Fruit fly (Drosophila melanogaster) whole organism, prepupa: Measurements from ENCODE around the gene MRP.
A peak's percentile ranks its signal among the peaks of the same experiment; 100 is the strongest.

Experiments used
- CG1621 ChIP-seq: fragments of 200-800 bp; sonication (Bioruptor generic); optimal IDR thresholded peaks from 3 replicates; lab custom pipeline; 2018; ENCODE audit warnings: missing biosample characterization, mild to moderate bottlenecking, missing genetic modification characterization
- CG31627 ChIP-seq: fragments of 200-800 bp; sonication (Bioruptor generic); optimal IDR thresholded peaks from 3 replicates; lab custom pipeline; 2016; ENCODE audit warnings: missing biosample characterization, missing genetic modification characterization
- CG32006 ChIP-seq: fragments of 200-800 bp; sonication (Bioruptor generic); optimal IDR thresholded peaks from 3 replicates; lab custom pipeline; 2017; ENCODE audit warnings: missing biosample characterization, mild to moderate bottlenecking, missing genetic modification characterization
- CG34406 ChIP-seq: fragments of 200-800 bp; sonication (Bioruptor generic); optimal IDR thresholded peaks from 3 replicates; lab custom pipeline; 2016; ENCODE audit warnings: missing biosample characterization, missing genetic modification characterization
- CG3919 ChIP-seq: fragments of 200-800 bp; sonication (Bioruptor generic); optimal IDR thresholded peaks from 3 replicates; lab custom pipeline; 2016; ENCODE audit warnings: missing biosample characterization, missing genetic modification characterization
- CG4318 ChIP-seq: fragments of 200-800 bp; sonication (Bioruptor generic); optimal IDR thresholded peaks from 3 replicates; lab custom pipeline; 2017; ENCODE audit warnings: missing biosample characterization, mild to moderate bottlenecking, missing genetic modification characterization
- CG6163 ChIP-seq: fragments of 200-800 bp; sonication (Bioruptor generic); IDR thresholded peaks from 3 replicates; pipeline ENCODE4 v1.3.6; 2022; ENCODE audit warnings: missing biosample characterization, missing genetic modification characterization
- CG6854 ChIP-seq: fragments of 200-800 bp; sonication (Bioruptor generic); optimal IDR thresholded peaks from 2 replicates; lab custom pipeline; 2017; ENCODE audit warnings: missing biosample characterization, mild to moderate bottlenecking, missing genetic modification characterization
- CG7368 ChIP-seq: fragments of 200-800 bp; sonication (Bioruptor generic); optimal IDR thresholded peaks from 3 replicates; lab custom pipeline; 2016; ENCODE audit warnings: missing biosample characterization, missing genetic modification characterization
- CG8319 ChIP-seq: fragments of 200-800 bp; sonication (Bioruptor generic); optimal IDR thresholded peaks from 3 replicates; lab custom pipeline; 2016; ENCODE audit warnings: missing biosample characterization, missing genetic modification characterization
- CG8632 ChIP-seq: fragments of 200-800 bp; sonication (Bioruptor generic); optimal IDR thresholded peaks from 3 replicates; lab custom pipeline; 2016; ENCODE audit warnings: missing biosample characterization, missing genetic modification characterization
- Eip78C ChIP-seq: fragments of 200-800 bp; sonication (Bioruptor generic); peaks from one replicate; lab custom pipeline; 2016; ENCODE audit warnings: missing biosample characterization, missing genetic modification characterization
- Eip93F ChIP-seq: fragments of 200-800 bp; sonication (Bioruptor generic); optimal IDR thresholded peaks from 2 replicates; lab custom pipeline; 2016; ENCODE audit warnings: missing biosample characterization, mild to moderate bottlenecking, missing genetic modification characterization
- Ets21C ChIP-seq: fragments of 200-800 bp; sonication (Bioruptor generic); optimal IDR thresholded peaks from 3 replicates; lab custom pipeline; 2016; ENCODE audit warnings: missing biosample characterization, missing genetic modification characterization
- Ets96B ChIP-seq: fragments of 200-800 bp; optimal IDR thresholded peaks from 2 replicates; lab custom pipeline; 2019; ENCODE audit warnings: missing biosample characterization, mild to moderate bottlenecking, missing genetic modification characterization, moderate library complexity
- Gug ChIP-seq: fragments of 200-800 bp; sonication (Bioruptor generic); IDR thresholded peaks from 2 replicates; pipeline ENCODE4 v1.3.6; 2022; ENCODE audit warnings: missing biosample characterization, missing genetic modification characterization
- Hr39 ChIP-seq: fragments of 200-800 bp; sonication (Bioruptor generic); optimal IDR thresholded peaks from 2 replicates; lab custom pipeline; 2016; ENCODE audit warnings: missing biosample characterization, missing genetic modification characterization
- Hr4 ChIP-seq: fragments of 200-800 bp; sonication (Bioruptor generic); optimal IDR thresholded peaks from 3 replicates; lab custom pipeline; 2016; ENCODE audit warnings: missing biosample characterization, missing genetic modification characterization
- Met ChIP-seq: fragments of 200-800 bp; sonication (Bioruptor generic); optimal IDR thresholded peaks from 3 replicates; lab custom pipeline; 2016; ENCODE audit warnings: missing biosample characterization, missing genetic modification characterization
- OdsH ChIP-seq: fragments of 200-800 bp; sonication (Bioruptor generic); optimal IDR thresholded peaks from 3 replicates; lab custom pipeline; 2016; ENCODE audit warnings: missing biosample characterization, missing genetic modification characterization
- Sox102F ChIP-seq: fragments of 200-800 bp; sonication (Bioruptor generic); optimal IDR thresholded peaks from 2 replicates; lab custom pipeline; 2016; ENCODE audit warnings: missing biosample characterization, mild to moderate bottlenecking, missing genetic modification characterization
- Sox14 ChIP-seq: fragments of 200-800 bp; sonication (Bioruptor generic); optimal IDR thresholded peaks from 3 replicates; lab custom pipeline; 2016; ENCODE audit warnings: missing biosample characterization, missing genetic modification characterization
- Sox15 ChIP-seq: fragments of 200-800 bp; sonication (Bioruptor generic); optimal IDR thresholded peaks from 3 replicates; lab custom pipeline; 2016; ENCODE audit warnings: missing biosample characterization, missing genetic modification characterization
- achi ChIP-seq: fragments of 200-800 bp; sonication (Bioruptor generic); optimal IDR thresholded peaks from 3 replicates; lab custom pipeline; 2016; ENCODE audit warnings: missing biosample characterization, missing genetic modification characterization
- acj6 ChIP-seq: fragments of 200-800 bp; sonication (Bioruptor generic); optimal IDR thresholded peaks from 3 replicates; lab custom pipeline; 2016; ENCODE audit warnings: missing biosample characterization, missing genetic modification characterization
- dac ChIP-seq: fragments of 200-800 bp; sonication (Bioruptor generic); optimal IDR thresholded peaks from 2 replicates; lab custom pipeline; 2017; ENCODE audit warnings: missing biosample characterization, mild to moderate bottlenecking, missing genetic modification characterization
- esn ChIP-seq: fragments of 200-800 bp; sonication (Bioruptor generic); optimal IDR thresholded peaks from 2 replicates; lab custom pipeline; 2016; ENCODE audit warnings: missing biosample characterization, mild to moderate bottlenecking, missing genetic modification characterization, moderate library complexity
- fkh ChIP-seq: fragments of 200-800 bp; sonication (Bioruptor generic); optimal IDR thresholded peaks from 3 replicates; lab custom pipeline; 2017; ENCODE audit warnings: missing biosample characterization, mild to moderate bottlenecking, missing genetic modification characterization, moderate library complexity
- lz ChIP-seq: fragments of 200-800 bp; sonication (Bioruptor generic); optimal IDR thresholded peaks from 3 replicates; lab custom pipeline; 2016; ENCODE audit warnings: missing biosample characterization, missing genetic modification characterization
- net ChIP-seq: fragments of 200-800 bp; sonication (Bioruptor generic); optimal IDR thresholded peaks from 3 replicates; lab custom pipeline; 2016; ENCODE audit warnings: missing biosample characterization, missing genetic modification characterization
- pdm3 ChIP-seq: fragments of 200-800 bp; sonication (Bioruptor generic); optimal IDR thresholded peaks from 3 replicates; lab custom pipeline; 2016; ENCODE audit warnings: missing biosample characterization, missing genetic modification characterization
- ss ChIP-seq, 2 experiments: fragments of 200-800 bp; sonication (Bioruptor generic); optimal IDR thresholded peaks; 2 replicates in 1 of 2; 3 replicates in 1 of 2; lab custom pipeline; 2017 to 2018; ENCODE audit warnings: mild to moderate bottlenecking in 2 of 2, missing biosample characterization in 2 of 2, missing genetic modification characterization in 2 of 2, moderate library complexity in 1 of 2
- svp ChIP-seq: fragments of 200-800 bp; sonication (Bioruptor generic); peaks from one replicate; lab custom pipeline; 2016; ENCODE audit warnings: missing biosample characterization, missing genetic modification characterization
- topi ChIP-seq: fragments of 200-800 bp; sonication (Bioruptor generic); optimal IDR thresholded peaks from 3 replicates; lab custom pipeline; 2016; ENCODE audit warnings: missing biosample characterization, missing genetic modification characterization

MRP gene

DNA sequence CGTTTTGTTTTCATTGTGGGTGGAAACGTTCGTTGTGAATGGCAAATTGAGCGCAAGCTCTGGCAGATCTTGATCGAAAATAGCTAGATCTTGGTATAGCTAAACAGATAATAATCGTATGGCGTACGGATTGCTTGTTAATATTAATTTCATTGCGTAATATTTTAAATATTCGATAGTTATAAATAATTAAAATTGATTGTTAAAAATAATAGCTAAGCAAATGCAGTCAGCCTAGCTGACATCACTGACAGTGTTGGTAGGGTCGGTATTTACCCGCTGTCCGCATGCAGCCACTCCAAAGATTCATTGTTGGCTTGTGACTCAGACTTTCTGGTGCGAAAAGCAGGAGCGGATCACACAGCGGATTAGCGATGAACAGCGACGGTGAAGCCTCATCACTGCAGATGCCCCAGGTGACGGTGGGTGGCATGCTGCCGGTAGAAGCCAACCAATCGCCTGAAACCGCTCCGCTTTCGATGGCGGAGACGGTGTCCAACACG lies 14.4 kb upstream of the MRP start, which contains the start of the genes CG5776 and spict (continued):
- TF ChIP-seq CG4318 (GFP tag; lab: Kevin White, UChicago) (no peak), CG8632 (peak; percentile 20), Sox14 (GFP tag; lab: Kevin White, UChicago) (peak; percentile 70), Ets21C (peak; percentile 50), Hr4 (GFP tag; lab: Kevin White, UChicago) (peak; percentile 74), topi (GFP tag; lab: Kevin White, UChicago) (peak; percentile 61), fkh (GFP tag; lab: Kevin White, UChicago) (peak; percentile 49), Sox15 (GFP tag; lab: Kevin White, UChicago) (no peak)

DNA sequence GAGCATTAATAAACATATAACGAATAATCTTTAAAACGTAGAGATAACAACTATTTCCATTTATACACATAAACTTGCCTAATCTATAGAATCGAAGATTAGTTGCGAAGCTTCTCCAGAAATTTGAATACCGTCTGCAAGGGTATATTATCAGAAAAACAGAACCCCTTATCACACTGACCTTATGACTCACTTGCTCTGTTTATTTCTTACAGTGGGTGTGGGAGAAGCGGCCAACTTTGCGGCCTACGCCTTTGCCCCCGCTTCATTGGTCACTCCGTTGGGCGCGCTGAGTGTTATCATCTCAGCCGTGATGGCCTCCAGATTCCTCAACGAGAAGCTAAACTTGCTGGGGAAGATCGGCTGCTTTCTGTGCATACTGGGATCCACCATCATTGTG lies 13.5 kb upstream of the MRP start:
- TF ChIP-seq pdm3 (GFP tag; lab: Kevin White, UChicago) (no peak), Eip78C (peak; percentile 54), svp (peak; percentile 95), Sox102F (no peak), CG32006 (GFP tag; lab: Kevin White, UChicago) (no peak)

DNA sequence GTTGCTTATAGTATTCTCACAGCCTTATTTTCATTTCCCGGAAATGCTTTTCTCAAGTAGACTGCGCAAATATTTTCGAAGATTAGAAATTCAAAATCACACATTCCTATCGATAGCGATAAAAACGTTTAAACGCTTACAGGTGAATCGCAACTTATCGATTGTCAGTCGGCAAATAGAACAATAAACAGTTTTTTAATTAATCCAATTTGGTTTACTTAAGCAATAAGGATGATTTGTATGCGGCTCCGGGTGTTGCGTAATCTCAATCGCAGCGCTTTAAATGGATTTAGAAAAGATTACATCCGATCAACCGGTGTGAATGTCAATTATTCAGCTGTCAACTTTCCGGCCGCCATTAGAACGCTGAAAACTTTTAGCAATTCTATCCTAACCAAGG lies 11.3 kb upstream of the MRP start, which contains the start of the genes CG6180 and CG15484:
Gene CG6180, plus strand, starts transcription at position 122 of the 400 bp plus-strand sequence.
Gene CG15484, minus strand, starts transcription at position 172 of the 400 bp plus-strand sequence.
- peak; percentile 91 for TF ChIP-seq achi (GFP tag; lab: Kevin White, UChicago)
- no peak for TF ChIP-seq lz (GFP tag; lab: Kevin White, UChicago)

- TF ChIP-seq Sox102F (no peak), Met (GFP tag; lab: Kevin White, UChicago) (no peak), CG8319 (GFP tag; lab: Kevin White, UChicago) (no peak), Gug (GFP tag; lab: Robert Waterston, UW) (no peak), pdm3 (GFP tag; lab: Kevin White, UChicago) (no peak)
These were observed 10.3 kb upstream of the MRP start for dm6 chr2L:12708576-12708975.

DNA sequence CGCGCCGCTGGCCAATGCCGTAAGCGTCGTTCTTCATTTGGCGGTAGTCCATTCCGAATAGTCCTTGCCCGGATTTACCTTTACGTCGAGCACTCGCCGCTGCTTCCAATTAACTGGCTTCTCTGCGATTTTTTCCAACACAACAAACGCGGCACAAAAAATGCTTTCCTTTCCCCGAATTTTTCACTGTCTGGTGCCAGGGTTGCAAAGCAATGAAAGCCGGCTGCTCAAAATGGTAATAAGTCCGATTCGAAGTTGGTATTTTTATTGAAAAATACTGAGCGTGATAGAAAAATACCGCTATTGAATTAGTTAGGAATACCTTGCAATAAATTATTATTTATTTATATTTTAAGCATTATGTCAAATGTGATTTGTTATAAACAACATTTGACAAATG lies 6.6 kb upstream of the MRP start:
- no peak for TF ChIP-seq net (GFP tag; lab: Kevin White, UChicago)
- peak; percentile 7 for TF ChIP-seq esn
- no peak for TF ChIP-seq acj6 (GFP tag; lab: Kevin White, UChicago)
- TF ChIP-seq CG7368 (GFP tag; lab: Kevin White, UChicago), result no peak

DNA sequence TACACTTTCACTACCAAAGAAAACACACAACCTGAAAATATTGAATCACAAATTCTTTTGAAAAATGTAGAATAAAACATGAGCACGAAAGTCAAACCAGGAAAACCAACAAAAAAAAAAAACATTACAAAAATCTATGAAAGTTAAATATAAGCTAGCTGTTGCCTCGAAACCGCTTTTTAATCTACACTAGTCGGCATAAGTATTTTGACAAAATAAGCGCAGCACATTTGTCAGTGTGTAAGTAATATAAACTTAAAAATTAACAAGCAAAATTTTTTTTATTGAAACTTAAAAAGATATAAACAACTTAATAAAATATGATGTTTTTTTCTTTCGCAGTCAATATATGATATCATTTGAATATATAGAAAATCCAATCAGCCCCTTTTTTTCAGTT lies 6.0 kb upstream of the MRP start, which contains the start of gene CG5787:
Gene CG5787, minus strand, starts transcription at position 101 of the 400 bp plus-strand sequence.
- TF ChIP-seq Hr39 (no peak), Eip93F (GFP tag; lab: Kevin White, UChicago) (no peak), ss (GFP tag; optimal IDR thresholded peaks at IDR 0.05; lab: Kevin White, UChicago) (no peak), pdm3 (GFP tag; lab: Kevin White, UChicago) (no peak), CG1621 (tag; lab: Kevin White, UChicago) (no peak), Gug (GFP tag; lab: Robert Waterston, UW) (no peak), OdsH (no peak), dac (no peak), Eip78C (no peak), CG3919 (GFP tag; lab: Kevin White, UChicago) (no peak), Ets21C (no peak), CG6854 (GFP tag; lab: Kevin White, UChicago) (no peak), CG31627 (GFP tag; lab: Kevin White, UChicago) (no peak), CG32006 (GFP tag; lab: Kevin White, UChicago) (no peak), CG8632 (no peak), CG34406 (no peak), Ets96B (tag; lab: Kevin White, UChicago) (no peak), Hr4 (GFP tag; lab: Kevin White, UChicago) (no peak), CG6163 (GFP tag; lab: Robert Waterston, UW) (no peak)
